Worm (Caenorhabditis elegans) whole organism, L1 larva: ENCODE data around the gene F45E1.5.

Source experiments
- C34B4.2 ChIP-seq: sonication (generic microtip); optimal IDR thresholded peaks from 2 replicates; lab custom pipeline; 2017; ENCODE audit warnings: mild to moderate bottlenecking, missing genetic modification characterization, missing compliant biosample characterization
- Y116A8C.19 ChIP-seq: sonication (generic microtip); optimal IDR thresholded peaks from 2 replicates; lab custom pipeline; 2016; ENCODE audit warnings: missing compliant biosample characterization, missing genetic modification characterization, borderline replicate concordance
- aha-1 ChIP-seq: fragments of 150-350 bp; optimal IDR thresholded peaks from 2 replicates; lab custom pipeline; 2014; ENCODE audit warnings: missing biosample characterization, missing genetic modification characterization
- aly-2 ChIP-seq: fragments of 150-350 bp; optimal IDR thresholded peaks from 2 replicates; lab custom pipeline; 2014; ENCODE audit warnings: missing biosample characterization, missing genetic modification characterization
- blmp-1 ChIP-seq: fragments of 150-350 bp; optimal IDR thresholded peaks from 2 replicates; lab custom pipeline; 2014; ENCODE audit warnings: missing biosample characterization, missing genetic modification characterization
- ceh-82 ChIP-seq, 3 experiments: fragments of 150-350 bp in 1 of 3; sonication (generic microtip) in 2 of 3; optimal IDR thresholded peaks; 2 replicates each; lab custom pipeline; 2014 to 2017; ENCODE audit warnings: missing biosample characterization in 3 of 3, missing genetic modification characterization in 3 of 3
- ceh-90 ChIP-seq: sonication (generic microtip); optimal IDR thresholded peaks from 2 replicates; lab custom pipeline; 2016; ENCODE audit warnings: missing genetic modification characterization, missing compliant biosample characterization
- ces-1 ChIP-seq: fragments of 150-350 bp; optimal IDR thresholded peaks from 2 replicates; lab custom pipeline; 2014; ENCODE audit warnings: missing biosample characterization, missing genetic modification reagents, missing genetic modification characterization
- dpl-1 ChIP-seq, 3 experiments: fragments of 150-350 bp in 2 of 3; sonication (generic microtip) in 1 of 3; optimal IDR thresholded peaks; 2 replicates each; lab custom pipeline; 2014 to 2017; ENCODE audit warnings: missing biosample characterization in 3 of 3, missing genetic modification characterization in 3 of 3, missing genetic modification reagents in 3 of 3
- dsc-1 ChIP-seq: sonication (generic microtip); optimal IDR thresholded peaks from 2 replicates; lab custom pipeline; 2016; ENCODE audit warnings: mild to moderate bottlenecking, missing genetic modification characterization, missing compliant biosample characterization
- efl-1 ChIP-seq, 4 experiments: fragments of 150-350 bp; optimal IDR thresholded peaks in 3 of 4; peaks in 1 of 4; 1 replicate in 1 of 4; 2 replicates in 3 of 4; lab custom pipeline; 2014; ENCODE audit warnings: missing biosample characterization in 2 of 4, missing genetic modification characterization in 2 of 4, missing genetic modification reagents in 2 of 4
- egl-27 ChIP-seq, 2 experiments: fragments of 150-350 bp in 1 of 2; sonication (generic microtip); optimal IDR thresholded peaks; 3 replicates each; lab custom pipeline; 2017 to 2018; ENCODE audit warnings: missing biosample characterization in 2 of 2, missing genetic modification characterization in 2 of 2, missing genetic modification reagents in 2 of 2
- elt-3 ChIP-seq, 6 experiments: fragments of 150-350 bp in 1 of 6; sonication (generic microtip); optimal IDR thresholded peaks; 2 replicates each; lab custom pipeline; 2017 to 2018; ENCODE audit warnings: missing biosample characterization in 6 of 6, missing genetic modification characterization in 6 of 6, inconsistent platforms in 1 of 6
- ets-5 ChIP-seq: fragments of 200-800 bp; sonication (Bioruptor generic); IDR thresholded peaks from 2 replicates; pipeline ENCODE4 v1.3.6; 2022; ENCODE audit warnings: missing genetic modification characterization, missing compliant biosample characterization
- fkh-8 ChIP-seq: sonication (generic microtip); optimal IDR thresholded peaks from 2 replicates; lab custom pipeline; 2016; ENCODE audit warnings: mild to moderate bottlenecking, missing genetic modification characterization, missing compliant biosample characterization
- fos-1 ChIP-seq: fragments of 150-350 bp; optimal IDR thresholded peaks from 2 replicates; lab custom pipeline; 2014; ENCODE audit warnings: missing biosample characterization, missing genetic modification characterization
- grh-1 ChIP-seq: fragments of 200-800 bp; sonication (Bioruptor generic); IDR thresholded peaks from 2 replicates; pipeline ENCODE4 v1.3.6; 2022; ENCODE audit warnings: missing genetic modification reagents, missing genetic modification characterization, missing compliant biosample characterization
- hlh-17 ChIP-seq: fragments of 200-800 bp; sonication (Bioruptor generic); optimal IDR thresholded peaks from 2 replicates; lab custom pipeline; 2018; ENCODE audit warnings: missing genetic modification characterization, mild to moderate bottlenecking, missing compliant biosample characterization, moderate library complexity, borderline replicate concordance
- hpl-2 ChIP-seq: fragments of 150-350 bp; optimal IDR thresholded peaks from 2 replicates; lab custom pipeline; 2014; ENCODE audit warnings: missing biosample characterization, missing genetic modification reagents, missing genetic modification characterization
- jun-1 ChIP-seq: fragments of 150-350 bp; optimal IDR thresholded peaks from 2 replicates; lab custom pipeline; 2014; ENCODE audit warnings: missing biosample characterization, missing genetic modification reagents, missing genetic modification characterization
- lin-13 ChIP-seq: fragments of 150-350 bp; optimal IDR thresholded peaks from 2 replicates; lab custom pipeline; 2014; ENCODE audit warnings: missing biosample characterization, missing genetic modification reagents, missing genetic modification characterization
- lin-15B ChIP-seq: fragments of 150-350 bp; sonication (generic microtip); optimal IDR thresholded peaks from 3 replicates; lab custom pipeline; 2014; ENCODE audit warnings: missing biosample characterization, missing genetic modification characterization
- lir-3 ChIP-seq: sonication (generic microtip); optimal IDR thresholded peaks from 2 replicates; lab custom pipeline; 2016; ENCODE audit warnings: mild to moderate bottlenecking, missing genetic modification characterization, moderate library complexity, missing compliant biosample characterization; ENCODE audit not compliant: poor library complexity
- lsy-2 ChIP-seq, 2 experiments: fragments of 150-350 bp; optimal IDR thresholded peaks; 2 replicates each; lab custom pipeline; 2014; ENCODE audit warnings: missing biosample characterization in 2 of 2, missing genetic modification characterization in 2 of 2
- mab-9 ChIP-seq: fragments of 200-800 bp; sonication (Bioruptor generic); IDR thresholded peaks from 2 replicates; pipeline ENCODE4 v1.3.6; 2022; ENCODE audit warnings: missing genetic modification reagents, missing genetic modification characterization, missing compliant biosample characterization
- mdl-1 ChIP-seq, 2 experiments: fragments of 150-350 bp; optimal IDR thresholded peaks; 2 replicates each; lab custom pipeline; 2014 to 2017; ENCODE audit warnings: missing biosample characterization in 2 of 2, missing genetic modification characterization in 2 of 2, inconsistent platforms in 1 of 2
- mep-1 ChIP-seq: fragments of 150-350 bp; optimal IDR thresholded peaks from 2 replicates; lab custom pipeline; 2014; ENCODE audit warnings: missing biosample characterization, missing genetic modification characterization
- nhr-11 ChIP-seq: fragments of 150-350 bp; optimal IDR thresholded peaks from 2 replicates; lab custom pipeline; 2014; ENCODE audit warnings: missing biosample characterization, missing genetic modification characterization
- nhr-12 ChIP-seq: sonication (generic microtip); optimal IDR thresholded peaks from 2 replicates; lab custom pipeline; 2017; ENCODE audit warnings: missing biosample characterization, missing genetic modification characterization
- nhr-19 ChIP-seq: fragments of 200-800 bp; sonication (Bioruptor generic); conservative IDR thresholded peaks from 2 replicates; pipeline ENCODE4 v1.3.6; 2022; ENCODE audit warnings: missing genetic modification characterization, missing compliant biosample characterization
- nhr-20 ChIP-seq: sonication (generic microtip); optimal IDR thresholded peaks from 2 replicates; lab custom pipeline; 2016; ENCODE audit warnings: mild to moderate bottlenecking, missing genetic modification characterization, missing compliant biosample characterization
- nhr-76 ChIP-seq: sonication (generic microtip); optimal IDR thresholded peaks from 2 replicates; lab custom pipeline; 2017; ENCODE audit warnings: missing biosample characterization, missing genetic modification characterization
- nhr-85 ChIP-seq: sonication (generic microtip); peaks from one replicate; lab custom pipeline; 2016; ENCODE audit warnings: missing genetic modification characterization, inconsistent platforms, missing compliant biosample characterization
- nhr-90 ChIP-seq: sonication (generic microtip); optimal IDR thresholded peaks from 2 replicates; lab custom pipeline; 2016; ENCODE audit warnings: mild to moderate bottlenecking, missing genetic modification characterization, missing compliant biosample characterization; ENCODE audit not compliant: poor library complexity
- pag-3 ChIP-seq: sonication (generic microtip); optimal IDR thresholded peaks from 2 replicates; lab custom pipeline; 2017; ENCODE audit warnings: missing genetic modification characterization, mild to moderate bottlenecking, missing compliant biosample characterization, antibody characterized with exemption, borderline replicate concordance; ENCODE audit not compliant: insufficient read depth
- pax-3 ChIP-seq: fragments of 200-800 bp; sonication (Bioruptor generic); optimal IDR thresholded peaks from 2 replicates; lab custom pipeline; 2018; ENCODE audit warnings: mild to moderate bottlenecking, missing genetic modification characterization, moderate library complexity, missing compliant biosample characterization
- pqm-1 ChIP-seq: sonication (generic microtip); optimal IDR thresholded peaks from 3 replicates; lab custom pipeline; 2017; ENCODE audit warnings: missing biosample characterization, missing genetic modification characterization
- rnt-1 ChIP-seq: sonication (generic microtip); optimal IDR thresholded peaks from 2 replicates; lab custom pipeline; 2016; ENCODE audit warnings: mild to moderate bottlenecking, missing genetic modification characterization, moderate library complexity, missing compliant biosample characterization
- skn-1 ChIP-seq: fragments of 150-350 bp; optimal IDR thresholded peaks from 2 replicates; lab custom pipeline; 2014; ENCODE audit warnings: missing biosample characterization, missing genetic modification characterization
- snpc-4 ChIP-seq: fragments of 150-350 bp; optimal IDR thresholded peaks from 2 replicates; lab custom pipeline; 2014; ENCODE audit warnings: missing biosample characterization, missing genetic modification characterization
- sox-4 ChIP-seq: sonication (generic microtip); optimal IDR thresholded peaks from 2 replicates; lab custom pipeline; 2016; ENCODE audit warnings: missing genetic modification characterization, missing compliant biosample characterization
- sup-37 ChIP-seq: fragments of 200-800 bp; sonication (Bioruptor generic); optimal IDR thresholded peaks from 2 replicates; lab custom pipeline; 2018; ENCODE audit warnings: mild to moderate bottlenecking, missing genetic modification characterization, missing compliant biosample characterization
- swsn-7 ChIP-seq: sonication (generic microtip); optimal IDR thresholded peaks from 2 replicates; lab custom pipeline; 2016; ENCODE audit warnings: missing genetic modification characterization, missing compliant biosample characterization
- tlp-1 ChIP-seq: fragments of 150-350 bp; optimal IDR thresholded peaks from 2 replicates; lab custom pipeline; 2014; ENCODE audit warnings: missing biosample characterization, missing genetic modification characterization
- unc-130 ChIP-seq: fragments of 150-350 bp; optimal IDR thresholded peaks from 2 replicates; lab custom pipeline; 2017; ENCODE audit warnings: missing biosample characterization, missing genetic modification characterization, inconsistent platforms
- unc-86 ChIP-seq: sonication (generic microtip); optimal IDR thresholded peaks from 2 replicates; lab custom pipeline; 2016; ENCODE audit warnings: missing genetic modification characterization, missing compliant biosample characterization
- unc-98 ChIP-seq: fragments of 200-800 bp; sonication (Bioruptor generic); IDR thresholded peaks from 2 replicates; pipeline ENCODE4 v1.3.6; 2022; ENCODE audit warnings: missing genetic modification characterization, missing compliant biosample characterization
- vab-15 ChIP-seq: sonication (generic microtip); optimal IDR thresholded peaks from 2 replicates; lab custom pipeline; 2017; ENCODE audit warnings: missing genotype, mild to moderate bottlenecking, missing genetic modification characterization, missing compliant biosample characterization
- ztf-4 ChIP-seq: fragments of 150-350 bp; optimal IDR thresholded peaks from 2 replicates; lab custom pipeline; 2014; ENCODE audit warnings: missing biosample characterization, missing genetic modification characterization

The F45E1.5 gene

ce11 chrX:7985495-7986029 lies 9.1 kb downstream of the F45E1.5 start, which contains the start of gene F45E1.4 (continued):
- TF ChIP-seq unc-130 (tag; lab: Kevin White, UChicago) (no peak), C34B4.2 (tag; lab: Kevin White, UChicago) (no peak), dsc-1 (tag; lab: Kevin White, UChicago) (no peak)
- TF ChIP-seq, all 84 proteins: peak for 10

ce11 chrX:7986892-7987291 lies 10.4 kb downstream of the F45E1.5 start:
- TF ChIP-seq unc-86 (tag; lab: Kevin White, UChicago) (no peak), skn-1 (tag; lab: Kevin White, UChicago) (no peak), ceh-90 (tag; lab: Kevin White, UChicago) (no peak), elt-3 (tag; optimal IDR thresholded peaks at IDR 0.05; lab: Kevin White, UChicago) (peak in 5 of 6 experiments; percentile 72 to 97 (median 92)), pax-3 (no peak), blmp-1 (peak; percentile 72), aha-1 (no peak), sox-4 (tag; lab: Kevin White, UChicago) (no peak), hlh-17 (GFP tag; lab: Kevin White, UChicago) (no peak), nhr-85 (tag; lab: Kevin White, UChicago) (peak; percentile 99), nhr-20 (tag; lab: Kevin White, UChicago) (peak; percentile 94), grh-1 (GFP tag; lab: Robert Waterston, UW) (peak; percentile 42), jun-1 (tag; lab: Kevin White, UChicago) (no peak), ceh-82 (tag; optimal IDR thresholded peaks at IDR 0.05; lab: Kevin White, UChicago) (no peak), lin-15B (tag; lab: Kevin White, UChicago) (no peak), egl-27 (tag; optimal IDR thresholded peaks at IDR 0.05; lab: Kevin White, UChicago) (no peak), C34B4.2 (tag; lab: Kevin White, UChicago) (no peak), ztf-4 (no peak), fkh-8 (no peak), lin-13 (GFP tag; lab: Kevin White, UChicago) (peak; percentile 18), swsn-7 (peak; percentile 21), dpl-1 (GFP tag; optimal IDR thresholded peaks at IDR 0.05; lab: Kevin White, UChicago) (peak in 2 of 3 experiments; percentile 12 to 17), Y116A8C.19 (tag; lab: Kevin White, UChicago) (no peak), rnt-1 (tag; lab: Kevin White, UChicago) (no peak), sup-37 (GFP tag; lab: Kevin White, UChicago) (no peak), fos-1 (no peak), mep-1 (tag; lab: Kevin White, UChicago) (peak; percentile 63), nhr-90 (tag; lab: Kevin White, UChicago) (peak; percentile 87), snpc-4 (tag; lab: Kevin White, UChicago) (no peak), unc-130 (tag; lab: Kevin White, UChicago) (peak; percentile 62), pag-3 (tag; lab: Kevin White, UChicago) (no peak), tlp-1 (tag; lab: Kevin White, UChicago) (no peak), nhr-12 (tag; lab: Kevin White, UChicago) (no peak), unc-98 (no peak), vab-15 (no peak), nhr-11 (no peak), nhr-76 (tag; lab: Kevin White, UChicago) (no peak), ces-1 (no peak), aly-2 (tag; lab: Kevin White, UChicago) (no peak), mab-9 (GFP tag; lab: Robert Waterston, UW) (no peak), lir-3 (tag; lab: Kevin White, UChicago) (no peak), nhr-19 (GFP tag; lab: Robert Waterston, UW) (peak; percentile 80), mdl-1 (tag; optimal IDR thresholded peaks at IDR 0.05; lab: Kevin White, UChicago) (peak in 1 of 2 experiments; percentile 76), ets-5 (GFP tag; lab: Robert Waterston, UW) (no peak), lsy-2 (tag; optimal IDR thresholded peaks at IDR 0.05; lab: Kevin White, UChicago) (peak; percentile 25 to 61), hpl-2 (GFP tag; lab: Kevin White, UChicago) (no peak), pqm-1 (tag; lab: Kevin White, UChicago) (no peak), efl-1 (optimal IDR thresholded peaks at IDR 0.05; lab: Kevin White, UChicago) (peak in 1 of 2 experiments; percentile 19), efl-1 (GFP tag; optimal IDR thresholded peaks at IDR 0.05 in 1 of 2; lab: Kevin White, UChicago) (no peak)
